Worm (Caenorhabditis elegans): ENCODE measurements around the gene rpb-4.
A peak's percentile ranks its signal among the peaks of the same experiment; 100 is the strongest.

rpb-4 gene

DNA sequence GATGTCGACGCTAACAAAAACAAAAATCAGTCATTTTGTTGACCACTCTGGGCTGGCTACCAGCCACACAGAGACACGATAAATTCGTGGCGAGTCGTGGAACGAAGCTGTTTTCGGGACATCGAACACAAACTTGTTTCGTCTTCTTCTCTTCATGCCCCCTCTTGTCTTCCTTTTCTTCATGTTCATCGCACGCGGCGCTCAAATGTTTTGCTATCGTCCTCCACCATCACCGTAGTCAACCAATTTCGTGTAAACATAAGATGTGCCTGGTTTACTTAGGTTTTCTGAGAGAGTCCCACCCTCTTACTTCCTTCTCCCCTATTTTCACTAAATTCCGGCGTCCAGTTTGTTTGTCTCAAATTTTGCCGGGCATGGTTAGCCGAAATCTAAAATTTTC, 16.0 kb downstream of the rpb-4 start:
- no peak for TF ChIP-seq rpc-1 (optimal IDR thresholded peaks at IDR 0.05)
- TF ChIP-seq rpc-1 (tag; optimal IDR thresholded peaks at IDR 0.05), result no peak
- TF ChIP-seq lin-26 (GFP tag; IDR thresholded peaks at IDR 0.05), result 0 out of 2 replicates have a peak, but pooled peaks have one; percentile 44
- no peak for TF ChIP-seq mxl-1 (tag; optimal IDR thresholded peaks at IDR 0.05)
- TF ChIP-seq nhr-179 (tag; optimal IDR thresholded peaks at IDR 0.05), result no peak

DNA sequence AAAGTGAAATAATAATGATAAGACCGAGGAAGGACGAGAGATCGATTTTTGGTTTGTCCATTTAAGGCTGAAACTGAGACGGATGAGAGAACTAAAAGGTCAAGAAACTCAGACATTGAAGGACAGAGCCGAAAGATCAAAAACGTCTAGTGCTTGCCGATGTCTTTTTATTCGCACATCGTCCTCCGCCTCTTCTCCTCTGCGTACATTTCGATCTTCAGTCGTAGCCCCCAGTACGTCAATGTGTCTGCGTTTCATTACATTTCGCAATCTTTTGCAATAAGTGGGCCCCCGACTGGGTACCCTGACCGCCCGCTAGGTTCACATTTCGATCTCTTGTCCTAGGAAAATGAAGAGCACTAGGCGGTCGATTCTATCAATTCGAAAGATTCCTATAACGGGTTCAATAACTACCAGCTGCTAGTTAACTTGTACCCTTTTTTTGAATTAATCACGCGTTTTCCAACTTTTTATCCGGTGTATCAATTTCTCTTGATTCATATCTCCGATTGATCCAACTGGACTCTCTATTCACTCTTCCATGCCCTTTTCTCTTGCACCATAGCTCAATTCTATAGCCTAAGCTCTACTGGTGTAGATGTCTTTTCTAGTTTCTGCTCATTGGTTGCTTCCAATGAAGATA, 17.9 kb downstream of the rpb-4 start:
- TF ChIP-seq athp-1 (tag; optimal IDR thresholded peaks at IDR 0.05), result no peak
- no peak for TF ChIP-seq nhr-179 (tag; optimal IDR thresholded peaks at IDR 0.05)
- no peak for TF ChIP-seq ztf-6 (GFP tag; IDR thresholded peaks at IDR 0.05)
- peak; percentile 97 for TF ChIP-seq cebp-1 (GFP tag; IDR thresholded peaks at IDR 0.05)
- TF ChIP-seq cebp-1 (tag; optimal IDR thresholded peaks at IDR 0.05), result peak; percentile 99
- 0 out of 2 replicates have a peak, but pooled peaks have one; percentile 46 for TF ChIP-seq nfyb-1 (GFP tag; IDR thresholded peaks at IDR 0.05)
- TF ChIP-seq madf-8 (GFP tag; conservative IDR thresholded peaks at IDR 0.05), result no peak
- peak; percentile 64; the same call in 1 of the 2 replicates for TF ChIP-seq hmg-1.2 (GFP tag; IDR thresholded peaks at IDR 0.05)
- peak; percentile 86 for TF ChIP-seq nhr-80 (tag; optimal IDR thresholded peaks at IDR 0.05)
- TF ChIP-seq B0336.3 (GFP tag; IDR thresholded peaks at IDR 0.05), result peak; percentile 65; the same call in 1 of the 2 replicates
- peak; percentile 25 for TF ChIP-seq ztf-26 (tag; optimal IDR thresholded peaks at IDR 0.05)
- TF ChIP-seq rcor-1 (GFP tag; IDR thresholded peaks at IDR 0.05), result no peak
- peak; percentile 36 for TF ChIP-seq snpc-4 (GFP tag; optimal IDR thresholded peaks at IDR 0.05)
- peak in 1 of 4 experiments; percentile 24 for TF ChIP-seq snpc-4 (tag; optimal IDR thresholded peaks at IDR 0.05)
- TF ChIP-seq ama-1 (optimal IDR thresholded peaks at IDR 0.05), result no peak
- no peak for TF ChIP-seq ama-1 (GFP tag; optimal IDR thresholded peaks at IDR 0.05)
- peak; percentile 25 for TF ChIP-seq ets-4 (GFP tag; optimal IDR thresholded peaks at IDR 0.05)
- no peak for TF ChIP-seq egl-18 (GFP tag; IDR thresholded peaks at IDR 0.05)
- TF ChIP-seq mcd-1 (GFP tag; IDR thresholded peaks at IDR 0.05), result peak; percentile 35; the same call in 1 of the 2 replicates
- TF ChIP-seq somi-1 (GFP tag; optimal IDR thresholded peaks at IDR 0.05), result no peak
- 0 out of 2 replicates have a peak, but pooled peaks have one; percentile 50 for TF ChIP-seq ekl-4 (GFP tag; IDR thresholded peaks at IDR 0.05)
- TF ChIP-seq pbrm-1 (GFP tag; IDR thresholded peaks at IDR 0.05), result peak; percentile 39; the same call in 1 of the 2 replicates
- no peak for TF ChIP-seq F39B2.1 (GFP tag; IDR thresholded peaks at IDR 0.05)
- 0 out of 2 replicates have a peak, but pooled peaks have one; percentile 48 for TF ChIP-seq Y53G8AR.9 (GFP tag; conservative IDR thresholded peaks at IDR 0.05)
- TF ChIP-seq lin-40 (tag; optimal IDR thresholded peaks at IDR 0.05), result peak; percentile 28
- TF ChIP-seq ZK185.1 (tag; optimal IDR thresholded peaks at IDR 0.05; ENCODE audit: poor library complexity, severe bottlenecking), result peak; percentile 21
- peak; percentile 61 for TF ChIP-seq ceh-27 (GFP tag; optimal IDR thresholded peaks at IDR 0.05)
- TF ChIP-seq attf-5 (GFP tag; optimal IDR thresholded peaks at IDR 0.05), result peak; percentile 80
- TF ChIP-seq nhr-90 (tag; optimal IDR thresholded peaks at IDR 0.05), result peak; percentile 9
- peak; percentile 2 for TF ChIP-seq ztf-18 (tag; optimal IDR thresholded peaks at IDR 0.05)
- TF ChIP-seq lin-35 (GFP tag; optimal IDR thresholded peaks at IDR 0.05), result no peak
- TF ChIP-seq hlh-12 (tag; optimal IDR thresholded peaks at IDR 0.05), result no peak

DNA sequence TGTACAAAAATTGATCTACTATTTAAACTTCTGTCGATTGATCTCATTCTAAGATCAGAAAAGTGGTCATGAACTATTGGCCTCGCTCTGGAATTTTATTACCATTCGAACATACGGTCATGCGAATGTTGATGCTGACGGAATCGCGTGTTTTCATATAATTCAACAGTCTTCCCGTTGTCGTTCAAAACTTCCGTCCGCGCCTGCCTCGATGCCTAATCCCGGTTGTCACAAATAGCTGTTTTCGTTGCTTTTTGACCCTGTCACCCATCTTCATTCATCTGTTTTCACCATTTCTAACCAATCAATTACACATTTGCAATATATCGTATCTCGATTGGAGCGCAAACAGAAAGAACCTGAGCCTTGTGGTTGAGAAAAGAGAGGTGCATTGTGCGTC, 19.1 kb downstream of the rpb-4 start:
- TF ChIP-seq K12H6.12 (tag; optimal IDR thresholded peaks at IDR 0.05) (no peak), dox-1 (GFP tag; IDR thresholded peaks at IDR 0.05) (peak; percentile 22; the same call in 1 of the 2 replicates)

Measured in whole organism, young adult.